Worm (Caenorhabditis elegans): ENCODE measurements around the gene Y22D7AL.16.

DNA sequence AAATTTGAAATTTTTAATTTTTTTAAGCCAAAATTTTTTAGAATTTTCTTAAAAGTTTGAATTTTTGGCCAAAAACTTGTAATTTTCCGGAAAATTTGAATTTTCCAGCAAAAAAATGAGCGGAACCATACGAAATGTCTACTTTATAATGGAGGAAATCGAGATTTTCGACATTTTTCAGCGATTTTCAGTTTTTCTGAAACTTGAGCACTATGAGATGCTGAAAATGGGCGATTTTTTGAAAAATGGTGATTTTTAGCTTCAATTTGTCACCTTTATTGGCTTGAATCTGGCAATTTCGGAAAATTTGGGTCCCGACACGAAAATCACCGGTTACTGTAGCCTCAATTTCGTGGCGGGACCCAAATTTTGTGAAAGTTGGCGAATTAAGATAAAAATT, 38.5 kb downstream of the Y22D7AL.16 start, which contains the start of gene Y22D7AL.4:
- no peak for TF ChIP-seq lin-39 (tag; optimal IDR thresholded peaks at IDR 0.05)
- no peak for TF ChIP-seq lin-13 (GFP tag; optimal IDR thresholded peaks at IDR 0.05)
- TF ChIP-seq mab-5 (tag; optimal IDR thresholded peaks at IDR 0.05): no peak
- no peak for TF ChIP-seq ama-1 (optimal IDR thresholded peaks at IDR 0.05)
- TF ChIP-seq lin-11 (tag; optimal IDR thresholded peaks at IDR 0.05): no peak
- no peak for TF ChIP-seq ztf-4 (tag; optimal IDR thresholded peaks at IDR 0.05)
- TF ChIP-seq nhr-77 (tag; optimal IDR thresholded peaks at IDR 0.05): no peak
- no peak for TF ChIP-seq peb-1 (tag; optimal IDR thresholded peaks at IDR 0.05)
- no peak for TF ChIP-seq aly-2 (tag; optimal IDR thresholded peaks at IDR 0.05)
- no peak for TF ChIP-seq mdl-1 (tag; optimal IDR thresholded peaks at IDR 0.05)
- TF ChIP-seq ceh-82 (tag; optimal IDR thresholded peaks at IDR 0.05): no peak
- no peak for TF ChIP-seq ZK546.5 (tag; optimal IDR thresholded peaks at IDR 0.05)
- no peak for TF ChIP-seq elt-3 (tag; optimal IDR thresholded peaks at IDR 0.05)

Measured in whole organism, L2 larva.